Worm (Caenorhabditis elegans) whole organism, young adult: ENCODE results near the gene pes-8.

ENCODE experiments used
- B0019.2 ChIP-seq: fragments of 200-800 bp; sonication (Bioruptor generic); conservative IDR thresholded peaks from 2 replicates; pipeline ENCODE4 v1.3.6; 2022; ENCODE audit warnings: missing genetic modification reagents, missing genetic modification characterization, missing compliant biosample characterization
- C06A6.2 ChIP-seq: fragments of 200-800 bp; sonication (Bioruptor generic); conservative IDR thresholded peaks from 2 replicates; pipeline ENCODE4 v1.3.6; 2022; ENCODE audit warnings: missing genetic modification characterization, missing compliant biosample characterization
- F57C9.4 ChIP-seq: sonication (generic microtip); optimal IDR thresholded peaks from 2 replicates; lab custom pipeline; 2017; ENCODE audit warnings: mild to moderate bottlenecking, missing genetic modification characterization, missing compliant biosample characterization
- Y53G8AR.9 ChIP-seq: fragments of 200-800 bp; sonication (Bioruptor generic); conservative IDR thresholded peaks from 2 replicates; pipeline ENCODE4 v1.3.6; 2022; ENCODE audit warnings: missing genetic modification reagents, missing genetic modification characterization, missing compliant biosample characterization
- Y56A3A.18 ChIP-seq: fragments of 200-800 bp; sonication (Bioruptor generic); IDR thresholded peaks from 2 replicates; pipeline ENCODE4 v1.3.6; 2022; ENCODE audit warnings: missing genetic modification reagents, missing genetic modification characterization, missing compliant biosample characterization
- Y67H2A.10 ChIP-seq: fragments of 200-800 bp; sonication (Bioruptor generic); conservative IDR thresholded peaks from 2 replicates; pipeline ENCODE4 v1.3.6; 2022; ENCODE audit warnings: missing genetic modification reagents, missing genetic modification characterization, missing compliant biosample characterization
- Y79H2A.3 ChIP-seq: fragments of 200-800 bp; sonication (Bioruptor generic); conservative IDR thresholded peaks from 2 replicates; pipeline ENCODE4 v1.3.6; 2022; ENCODE audit warnings: missing genetic modification reagents, missing genetic modification characterization, missing compliant biosample characterization
- Y95B8A.8 ChIP-seq: fragments of 200-800 bp; sonication (Bioruptor generic); IDR thresholded peaks from 2 replicates; pipeline ENCODE4 v1.3.6; 2022; ENCODE audit warnings: missing genetic modification reagents, missing genetic modification characterization, missing compliant biosample characterization
- akir-1 ChIP-seq: fragments of 200-800 bp; sonication (Bioruptor generic); optimal IDR thresholded peaks from 2 replicates; lab custom pipeline; 2018; ENCODE audit warnings: mild to moderate bottlenecking, missing genetic modification characterization, moderate library complexity, missing compliant biosample characterization
- aptf-2 ChIP-seq: fragments of 200-800 bp; sonication (Bioruptor generic); conservative IDR thresholded peaks from 2 replicates; pipeline ENCODE4 v1.3.6; 2022; ENCODE audit warnings: missing genetic modification reagents, missing genetic modification characterization, missing compliant biosample characterization
- atf-7 ChIP-seq: sonication (generic microtip); optimal IDR thresholded peaks from 2 replicates; lab custom pipeline; 2017; ENCODE audit warnings: mild to moderate bottlenecking, missing genetic modification characterization, missing compliant biosample characterization
- bed-2 ChIP-seq: fragments of 200-800 bp; sonication (Bioruptor generic); IDR thresholded peaks from 2 replicates; pipeline ENCODE4 v1.3.6; 2022; ENCODE audit warnings: missing genetic modification reagents, missing genetic modification characterization, missing compliant biosample characterization
- cebp-1 ChIP-seq, 2 experiments: fragments of 200-800 bp in 1 of 2; sonication (Bioruptor generic) in 1 of 2; sonication (generic microtip) in 1 of 2; IDR thresholded peaks in 1 of 2; optimal IDR thresholded peaks in 1 of 2; 2 replicates each; pipeline versions ENCODE4 v1.3.6 to Lab custom; 2017 to 2022; ENCODE audit warnings: missing compliant biosample characterization in 2 of 2, missing genetic modification characterization in 2 of 2, mild to moderate bottlenecking in 1 of 2, missing genetic modification reagents in 1 of 2, moderate library complexity in 1 of 2
- cebp-2 ChIP-seq: fragments of 200-800 bp; sonication (Bioruptor generic); IDR thresholded peaks from 2 replicates; pipeline ENCODE4 v1.3.6; 2022; ENCODE audit warnings: missing genetic modification characterization, missing compliant biosample characterization
- dox-1 ChIP-seq: fragments of 200-800 bp; sonication (Bioruptor generic); IDR thresholded peaks from 2 replicates; pipeline ENCODE4 v1.3.6; 2022; ENCODE audit warnings: missing genetic modification reagents, missing genetic modification characterization, missing compliant biosample characterization
- egl-18 ChIP-seq: fragments of 200-800 bp; sonication (Bioruptor generic); IDR thresholded peaks from 2 replicates; pipeline ENCODE4 v1.3.6; 2022; ENCODE audit warnings: missing genetic modification reagents, missing genetic modification characterization, missing compliant biosample characterization
- ets-4 ChIP-seq: fragments of 200-800 bp; sonication (Bioruptor generic); optimal IDR thresholded peaks from 2 replicates; lab custom pipeline; 2018; ENCODE audit warnings: mild to moderate bottlenecking, missing genetic modification characterization, missing compliant biosample characterization
- hlh-12 ChIP-seq: sonication (generic microtip); optimal IDR thresholded peaks from 2 replicates; lab custom pipeline; 2016; ENCODE audit warnings: missing genetic modification characterization, missing compliant biosample characterization
- hmg-1.2 ChIP-seq: fragments of 200-800 bp; sonication (Bioruptor generic); IDR thresholded peaks from 2 replicates; pipeline ENCODE4 v1.3.6; 2022; ENCODE audit warnings: missing genetic modification reagents, missing genetic modification characterization, missing compliant biosample characterization
- let-607 ChIP-seq, 2 experiments: fragments of 200-800 bp in 1 of 2; sonication (Bioruptor generic) in 1 of 2; sonication (generic microtip) in 1 of 2; optimal IDR thresholded peaks; 2 replicates each; lab custom pipeline; 2016 to 2018; ENCODE audit warnings: mild to moderate bottlenecking in 2 of 2, missing compliant biosample characterization in 2 of 2, missing genetic modification characterization in 2 of 2, moderate library complexity in 2 of 2, missing genotype in 1 of 2
- lin-35 ChIP-seq, 3 experiments: fragments of 150-350 bp in 2 of 3; sonication (generic microtip) in 1 of 3; optimal IDR thresholded peaks; 2 replicates each; lab custom pipeline; 2014 to 2018; ENCODE audit warnings: missing biosample characterization in 3 of 3, missing genetic modification characterization in 3 of 3, missing genetic modification reagents in 3 of 3
- lin-40 ChIP-seq: sonication (generic microtip); optimal IDR thresholded peaks from 2 replicates; lab custom pipeline; 2016; ENCODE audit warnings: missing genetic modification characterization, mild to moderate bottlenecking, missing compliant biosample characterization, missing genotype, missing genetic modification reagents
- lsl-1 ChIP-seq: fragments of 200-800 bp; sonication (Bioruptor generic); optimal IDR thresholded peaks from 2 replicates; lab custom pipeline; 2018; ENCODE audit warnings: mild to moderate bottlenecking, missing genetic modification characterization, moderate library complexity, missing compliant biosample characterization
- mcd-1 ChIP-seq: fragments of 200-800 bp; sonication (Bioruptor generic); IDR thresholded peaks from 2 replicates; pipeline ENCODE4 v1.3.6; 2022; ENCODE audit warnings: missing genetic modification reagents, missing genetic modification characterization, missing compliant biosample characterization
- nhr-120 ChIP-seq: fragments of 200-800 bp; sonication (Bioruptor generic); IDR thresholded peaks from 2 replicates; pipeline ENCODE4 v1.3.6; 2022; ENCODE audit warnings: missing genetic modification characterization, missing compliant biosample characterization
- nhr-179 ChIP-seq: sonication (generic microtip); optimal IDR thresholded peaks from 2 replicates; lab custom pipeline; 2016; ENCODE audit warnings: mild to moderate bottlenecking, missing genetic modification characterization, missing compliant biosample characterization
- nhr-80 ChIP-seq: sonication (generic microtip); optimal IDR thresholded peaks from 2 replicates; lab custom pipeline; 2016; ENCODE audit warnings: missing genetic modification characterization, missing compliant biosample characterization
- pbrm-1 ChIP-seq: fragments of 200-800 bp; sonication (Bioruptor generic); IDR thresholded peaks from 2 replicates; pipeline ENCODE4 v1.3.6; 2022; ENCODE audit warnings: missing genetic modification reagents, missing genetic modification characterization, missing compliant biosample characterization
- repo-1 ChIP-seq: sonication (generic microtip); optimal IDR thresholded peaks from 2 replicates; lab custom pipeline; 2017; ENCODE audit warnings: mild to moderate bottlenecking, missing genetic modification characterization, missing compliant biosample characterization
- unc-130 ChIP-seq: sonication (generic microtip); optimal IDR thresholded peaks from 2 replicates; lab custom pipeline; 2016; ENCODE audit warnings: missing genetic modification reagents, missing genetic modification characterization, missing compliant biosample characterization
- zim-3 ChIP-seq: sonication (generic microtip); optimal IDR thresholded peaks from 2 replicates; lab custom pipeline; 2017; ENCODE audit warnings: mild to moderate bottlenecking, missing genetic modification characterization, moderate library complexity, missing compliant biosample characterization
- ztf-25 ChIP-seq: fragments of 200-800 bp; sonication (Bioruptor generic); IDR thresholded peaks from 2 replicates; pipeline ENCODE4 v1.3.6; 2022; ENCODE audit warnings: missing genetic modification reagents, missing genetic modification characterization, missing compliant biosample characterization

The pes-8 gene

ce11 chrX:9264636-9265035, 13.0 kb downstream of the pes-8 start (continued):
- TF ChIP-seq let-607 (tag; optimal IDR thresholded peaks at IDR 0.05; lab: Kevin White, UChicago) = peak in 1 of 2 experiments; percentile 32
- no peak for TF ChIP-seq egl-18
- 0 out of 2 replicates have a peak, but pooled peaks have one; percentile 27 for TF ChIP-seq pbrm-1
- TF ChIP-seq repo-1 (tag; lab: Kevin White, UChicago) = no peak
- TF ChIP-seq nhr-120 = no peak
- TF ChIP-seq atf-7 (tag; lab: Kevin White, UChicago) = peak; percentile 61
- TF ChIP-seq nhr-179 (tag; lab: Kevin White, UChicago) = no peak
- peak; percentile 40; the same call in 1 of the 2 replicates for TF ChIP-seq dox-1 (GFP tag; lab: Robert Waterston, UW)

ce11 chrX:9266512-9266911, 14.9 kb downstream of the pes-8 start:
- TF ChIP-seq dox-1 (GFP tag; lab: Robert Waterston, UW) = peak; percentile 46; the same call in 1 of the 2 replicates
- no peak for TF ChIP-seq cebp-2 (GFP tag; lab: Robert Waterston, UW)
- peak; percentile 76 for TF ChIP-seq nhr-80 (tag; lab: Kevin White, UChicago)
- no peak for TF ChIP-seq Y95B8A.8
- no peak for TF ChIP-seq unc-130 (GFP tag; lab: Kevin White, UChicago)
- TF ChIP-seq B0019.2 (GFP tag; lab: Robert Waterston, UW) = no peak
- peak; percentile 14; the same call in 1 of the 2 replicates for TF ChIP-seq hmg-1.2
- TF ChIP-seq akir-1 (GFP tag; lab: Kevin White, UChicago) = no peak
- no peak for TF ChIP-seq Y56A3A.18 (GFP tag; lab: Robert Waterston, UW)
- TF ChIP-seq bed-2 (GFP tag; lab: Robert Waterston, UW) = no peak
- no peak for TF ChIP-seq lin-40 (tag; lab: Kevin White, UChicago)

- no peak for TF ChIP-seq mcd-1
- TF ChIP-seq nhr-80 (tag; lab: Kevin White, UChicago) = no peak
- no peak for TF ChIP-seq repo-1 (tag; lab: Kevin White, UChicago)
- no peak for TF ChIP-seq aptf-2 (GFP tag; lab: Robert Waterston, UW)
- TF ChIP-seq Y79H2A.3 = no peak
- 0 out of 2 replicates have a peak, but pooled peaks have one; percentile 39 for TF ChIP-seq cebp-2 (GFP tag; lab: Robert Waterston, UW)
- no peak for TF ChIP-seq C06A6.2 (GFP tag; lab: Robert Waterston, UW)
- TF ChIP-seq ztf-25 (GFP tag; lab: Robert Waterston, UW) = no peak
- TF ChIP-seq Y56A3A.18 (GFP tag; lab: Robert Waterston, UW) = peak; percentile 55; the same call in 1 of the 2 replicates
- no peak for TF ChIP-seq Y67H2A.10 (GFP tag; lab: Robert Waterston, UW)
- TF ChIP-seq hmg-1.2 = 0 out of 2 replicates have a peak, but pooled peaks have one; percentile 10
- 0 out of 2 replicates have a peak, but pooled peaks have one; percentile 38 for TF ChIP-seq Y53G8AR.9
- no peak for TF ChIP-seq cebp-1 (GFP tag; IDR thresholded peaks at IDR 0.05; lab: Robert Waterston, UW)
- peak; percentile 9 for TF ChIP-seq cebp-1 (tag; optimal IDR thresholded peaks at IDR 0.05; lab: Kevin White, UChicago)
These were observed 16.8 kb downstream of the pes-8 start for ce11 chrX:9268373-9268772.

ce11 chrX:9270753-9271152, 19.2 kb downstream of the pes-8 start, which contains the start of gene B0416.5:
Gene B0416.5 (minus strand): TSS chrX:9270853.
- TF ChIP-seq ets-4 (GFP tag; lab: Kevin White, UChicago) (no peak), zim-3 (no peak), lin-35 (GFP tag; optimal IDR thresholded peaks at IDR 0.05; lab: Kevin White, UChicago) (no peak), F57C9.4 (no peak), hlh-12 (no peak), lsl-1 (GFP tag; lab: Kevin White, UChicago) (no peak)
